Worm (Caenorhabditis elegans): ENCODE measurements around the gene D1044.7.

- TF ChIP-seq pbrm-1 (GFP tag; IDR thresholded peaks at IDR 0.05) (0 out of 2 replicates have a peak, but pooled peaks have one; percentile 23), egl-18 (GFP tag; IDR thresholded peaks at IDR 0.05) (no peak), nfyb-1 (GFP tag; IDR thresholded peaks at IDR 0.05) (no peak), zim-3 (tag; optimal IDR thresholded peaks at IDR 0.05) (no peak), unc-62 (GFP tag; optimal IDR thresholded peaks at IDR 0.05) (no peak), ekl-4 (GFP tag; IDR thresholded peaks at IDR 0.05) (no peak), D2030.7 (GFP tag; IDR thresholded peaks at IDR 0.05) (no peak), unc-130 (GFP tag; optimal IDR thresholded peaks at IDR 0.05) (no peak)
Observed at ce11 chrIII:5503669-5504068, 4.9 kb downstream of the D1044.7 start.
